Fruit fly (Drosophila melanogaster): ENCODE results near the gene CG14322.

- TF ChIP-seq EcR (GFP tag; optimal IDR thresholded peaks at IDR 0.05) (no peak), Dll (optimal IDR thresholded peaks at IDR 0.05) (no peak), pan (optimal IDR thresholded peaks at IDR 0.05) (no peak)
These were observed 57.7 kb downstream of the CG14322 start for dm6 chr3R:17705140-17705539.

All from whole organism.